Worm (Caenorhabditis elegans) whole organism, midembryonic: ENCODE results near the gene C39E9.8.

Source experiments
- T22C8.4 ChIP-seq: fragments of 200-800 bp; sonication (Bioruptor generic); IDR thresholded peaks from 2 replicates; pipeline ENCODE4 v1.3.6; 2022; ENCODE audit warnings: missing genetic modification characterization, missing compliant biosample characterization
- cog-1 ChIP-seq: sonication (generic microtip); optimal IDR thresholded peaks from 2 replicates; lab custom pipeline; 2016; ENCODE audit warnings: missing genetic modification characterization, missing compliant biosample characterization
- flt-1 ChIP-seq: fragments of 200-800 bp; sonication (Bioruptor generic); IDR thresholded peaks from 2 replicates; pipeline ENCODE4 v1.3.6; 2022; ENCODE audit warnings: missing genetic modification characterization, missing compliant biosample characterization
- klf-2 ChIP-seq: fragments of 200-800 bp; sonication (Bioruptor generic); conservative IDR thresholded peaks from 2 replicates; pipeline ENCODE4 v1.3.6; 2022; ENCODE audit warnings: missing genetic modification reagents, missing genetic modification characterization, missing compliant biosample characterization
- med-1 ChIP-seq: sonication (generic microtip); optimal IDR thresholded peaks from 2 replicates; lab custom pipeline; 2017; ENCODE audit warnings: missing genetic modification characterization, mild to moderate bottlenecking, missing compliant biosample characterization, antibody characterized with exemption, missing genetic modification reagents; ENCODE audit not compliant: insufficient read depth
- ref-1 ChIP-seq: fragments of 200-800 bp; sonication (Bioruptor generic); conservative IDR thresholded peaks from 2 replicates; pipeline ENCODE4 v1.3.6; 2022; ENCODE audit warnings: missing genetic modification reagents, missing genetic modification characterization, missing compliant biosample characterization
- tab-1 ChIP-seq: fragments of 200-800 bp; sonication (Bioruptor generic); IDR thresholded peaks from 2 replicates; pipeline ENCODE4 v1.3.6; 2022; ENCODE audit warnings: missing genetic modification characterization, missing compliant biosample characterization
- ztf-23 ChIP-seq: fragments of 200-800 bp; sonication (Bioruptor generic); IDR thresholded peaks from 2 replicates; pipeline ENCODE4 v1.3.6; 2022; ENCODE audit warnings: missing genetic modification reagents, missing genetic modification characterization, missing compliant biosample characterization
- ztf-29 ChIP-seq: fragments of 200-800 bp; sonication (Bioruptor generic); IDR thresholded peaks from 2 replicates; pipeline ENCODE4 v1.3.6; 2022; ENCODE audit warnings: missing genetic modification reagents, missing genetic modification characterization, missing compliant biosample characterization

DNA sequence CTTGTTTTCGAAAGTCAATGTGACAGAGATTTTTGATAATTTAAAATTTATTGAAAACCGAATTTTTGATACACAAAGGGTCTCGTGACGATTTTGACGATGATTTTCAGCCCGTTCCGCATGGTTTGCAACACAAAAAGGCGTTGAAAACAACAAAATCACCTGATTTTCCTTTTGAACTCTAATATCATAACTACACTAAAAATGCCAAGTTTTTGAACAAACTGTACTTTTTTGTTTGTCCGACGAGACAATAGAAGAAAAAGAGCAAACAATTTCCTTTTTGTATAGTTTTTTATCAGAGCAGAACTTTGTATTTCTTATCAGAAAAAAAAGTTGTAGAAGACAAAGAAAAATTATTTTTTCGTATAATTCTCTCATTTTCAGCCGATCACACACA is 47.1 kb upstream of the C39E9.8 start:
- TF ChIP-seq flt-1 (GFP tag; lab: Robert Waterston, UW), result no peak
- TF ChIP-seq ztf-29 (GFP tag; lab: Robert Waterston, UW), result no peak
- TF ChIP-seq ztf-23 (GFP tag; lab: Robert Waterston, UW), result no peak
- TF ChIP-seq tab-1 (GFP tag; lab: Robert Waterston, UW), result no peak
- TF ChIP-seq ref-1, result no peak
- TF ChIP-seq klf-2 (GFP tag; lab: Robert Waterston, UW), result no peak
- TF ChIP-seq cog-1, result no peak
- no peak for TF ChIP-seq T22C8.4 (GFP tag; lab: Robert Waterston, UW)
- TF ChIP-seq med-1 (GFP tag; lab: Kevin White, UChicago), result no peak
